2 fruit fly cellular contexts compared by ENCODE assay signal in genomic region chrX:4033590-4033989, dm6.
A peak's percentile ranks its signal among the peaks of the same experiment; 100 is the strongest.
TF ChIP-seq lines count a peak whose summit lies in the region.

No protein-coding gene starts in this region.

- no peak for TF ChIP-seq CTCF in whole organism, embryonic (GFP tag; optimal IDR thresholded peaks at IDR 0.05; lab: Kevin White, UChicago)

TF ChIP-seq in whole organism, embryonic, 481 proteins besides CTCF, POLR2A, EP300 and RAD21 (continues in another document):
- TF ChIP-seq Hmx (GFP tag; optimal IDR thresholded peaks at IDR 0.05; lab: Kevin White, UChicago) (no peak), cas (GFP tag; IDR thresholded peaks at IDR 0.05; lab: Robert Waterston, UW) (no peak), fru (optimal IDR thresholded peaks at IDR 0.05; lab: Kevin White, UChicago) (no peak), row (GFP tag; IDR thresholded peaks at IDR 0.05; lab: Robert Waterston, UW) (peak; percentile 42; the same call in 1 of the 3 replicates), Sox102F (GFP tag; optimal IDR thresholded peaks at IDR 0.05; lab: Kevin White, UChicago) (peak; percentile 17), prd (optimal IDR thresholded peaks at IDR 0.05; lab: Kevin White, UChicago) (no peak), prd (GFP tag; IDR thresholded peaks at IDR 0.05; lab: Robert Waterston, UW) (peak; percentile 43; the same call in 1 of the 3 replicates), CG12219 (GFP tag; optimal IDR thresholded peaks at IDR 0.05; lab: Kevin White, UChicago) (no peak), chinmo (GFP tag; IDR thresholded peaks at IDR 0.05; lab: Robert Waterston, UW; ENCODE audit: partially characterized antibody) (no peak), chif (GFP tag; optimal IDR thresholded peaks at IDR 0.05; lab: Kevin White, UChicago) (no peak), Lhr (GFP tag; optimal IDR thresholded peaks at IDR 0.05; lab: Kevin White, UChicago) (no peak), unpg (GFP tag; optimal IDR thresholded peaks at IDR 0.05; lab: Kevin White, UChicago) (peak; percentile 18), CG6689 (GFP tag; IDR thresholded peaks at IDR 0.05; lab: Robert Waterston, UW) (0 out of 2 replicates have a peak, but pooled peaks have one; percentile 28), CG11504 (tag; optimal IDR thresholded peaks at IDR 0.05; lab: Kevin White, UChicago) (peak; percentile 36), Xrp1 (GFP tag; IDR thresholded peaks at IDR 0.05; lab: Robert Waterston, UW) (peak; percentile 42; the same call in 1 of the 2 replicates), klu (GFP tag; IDR thresholded peaks at IDR 0.05; lab: Robert Waterston, UW) (no peak), stwl (tag; optimal IDR thresholded peaks at IDR 0.05; lab: Kevin White, UChicago) (no peak), CG2678 (tag; optimal IDR thresholded peaks at IDR 0.05; lab: Kevin White, UChicago) (peak; percentile 17), shn (GFP tag; optimal IDR thresholded peaks at IDR 0.05; lab: Kevin White, UChicago) (no peak), slbo (GFP tag; IDR thresholded peaks at IDR 0.05; lab: Robert Waterston, UW) (0 out of 2 replicates have a peak, but pooled peaks have one; percentile 7), Ravus (GFP tag; IDR thresholded peaks at IDR 0.05; lab: Robert Waterston, UW) (no peak), CG17359 (tag; optimal IDR thresholded peaks at IDR 0.05; lab: Kevin White, UChicago) (peak; percentile 21), fd102C (GFP tag; optimal IDR thresholded peaks at IDR 0.05; lab: Kevin White, UChicago) (no peak), lab (GFP tag; optimal IDR thresholded peaks at IDR 0.05; lab: Kevin White, UChicago) (peak; percentile 20), CG2120 (GFP tag; optimal IDR thresholded peaks at IDR 0.05; lab: Kevin White, UChicago) (peak; percentile 1), lola (GFP tag; optimal IDR thresholded peaks at IDR 0.05; lab: Kevin White, UChicago) (peak in 1 of 3 experiments; percentile 19), Dbx (GFP tag; IDR thresholded peaks at IDR 0.05; lab: Robert Waterston, UW) (no peak), Poxn (GFP tag; IDR thresholded peaks at IDR 0.05; lab: Robert Waterston, UW) (no peak), Hr3 (GFP tag; optimal IDR thresholded peaks at IDR 0.05; lab: Kevin White, UChicago) (no peak), Blimp-1 (GFP tag; optimal IDR thresholded peaks at IDR 0.05; lab: Kevin White, UChicago) (peak; percentile 11), CG18262 (tag; optimal IDR thresholded peaks at IDR 0.05; lab: Kevin White, UChicago) (peak; percentile 1), chn (GFP tag; optimal IDR thresholded peaks at IDR 0.05; lab: Kevin White, UChicago) (no peak), CG9727 (GFP tag; optimal IDR thresholded peaks at IDR 0.05; lab: Kevin White, UChicago) (no peak), dm (GFP tag; optimal IDR thresholded peaks at IDR 0.05; lab: Kevin White, UChicago) (no peak), dmrt11E (tag; optimal IDR thresholded peaks at IDR 0.05; lab: Kevin White, UChicago) (peak; percentile 24), eve (GFP tag; optimal IDR thresholded peaks at IDR 0.05; lab: Kevin White, UChicago) (peak in 1 of 2 experiments; percentile 3), Ptx1 (GFP tag; IDR thresholded peaks at IDR 0.05; lab: Robert Waterston, UW) (peak; percentile 38; the same call in 1 of the 2 replicates), D19B (GFP tag; optimal IDR thresholded peaks at IDR 0.05; lab: Kevin White, UChicago) (peak; percentile 0), toy (GFP tag; IDR thresholded peaks at IDR 0.05; lab: Robert Waterston, UW) (no peak), Med (GFP tag; lab: Kevin White, UChicago) (peak; percentile 66), Optix (GFP tag; IDR thresholded peaks at IDR 0.05; lab: Robert Waterston, UW) (no peak), Xbp1 (GFP tag; optimal IDR thresholded peaks at IDR 0.05; lab: Kevin White, UChicago) (peak; percentile 13), bsh (GFP tag; optimal IDR thresholded peaks at IDR 0.05; lab: Kevin White, UChicago) (peak in 1 of 2 experiments; percentile 24), CG11085 (GFP tag; IDR thresholded peaks at IDR 0.05; lab: Robert Waterston, UW) (no peak), CG1603 (tag; optimal IDR thresholded peaks at IDR 0.05; lab: Kevin White, UChicago) (peak; percentile 27), CG5953 (GFP tag; IDR thresholded peaks at IDR 0.05; lab: Robert Waterston, UW) (no peak)

TF ChIP-seq in whole organism, prepupa, 60 proteins besides CTCF, POLR2A, EP300 and RAD21:
- TF ChIP-seq svp (GFP tag; lab: Kevin White, UChicago): peak; percentile 54
- TF ChIP-seq fd85E (GFP tag; optimal IDR thresholded peaks at IDR 0.05; lab: Kevin White, UChicago): no peak
- TF ChIP-seq CG11762 (GFP tag; optimal IDR thresholded peaks at IDR 0.05; lab: Kevin White, UChicago; ENCODE audit: insufficient read depth): no peak

Comparison
In these comparisons a context has a peak if more than half of its experiments do, and no peak if none do; other contexts are left out.
1. Of the 7 proteins assayed by ChIP-seq in both whole organism, embryonic and whole organism, prepupa: peak only in whole organism, embryonic: Blimp-1 and Sox102F; only in whole organism, prepupa: none; in both: none; in neither: 5.